Fruit fly (Drosophila melanogaster) whole organism, embryonic: Measurements from ENCODE around the gene Mfap1.
A peak's percentile ranks its signal among the peaks of the same experiment; 100 is the strongest.

Experiments
- Adf1 ChIP-seq: fragments of 200-800 bp; sonication (Bioruptor generic); IDR thresholded peaks from 2 replicates; pipeline ENCODE4 v1.3.6; 2022; ENCODE audit warnings: missing biosample characterization, missing genetic modification characterization
- Antp ChIP-seq: fragments of 200-800 bp; sonication (Bioruptor generic); optimal IDR thresholded peaks from 3 replicates; lab custom pipeline; 2016; ENCODE audit warnings: missing biosample characterization, missing genetic modification characterization
- Asciz ChIP-seq: fragments of 200-800 bp; sonication (Bioruptor generic); optimal IDR thresholded peaks from 2 replicates; lab custom pipeline; 2017; ENCODE audit warnings: missing biosample characterization, mild to moderate bottlenecking, missing genetic modification characterization, missing genetic modification reagents
- Atf-2 ChIP-seq: fragments of 200-800 bp; sonication (Bioruptor generic); optimal IDR thresholded peaks from 2 replicates; lab custom pipeline; 2016; ENCODE audit warnings: missing biosample characterization, missing genetic modification characterization
- BtbVII ChIP-seq: fragments of 200-800 bp; sonication (Bioruptor generic); optimal IDR thresholded peaks from 3 replicates; lab custom pipeline; 2017; ENCODE audit warnings: missing biosample characterization, mild to moderate bottlenecking, missing genetic modification characterization
- CG1024 ChIP-seq: fragments of 200-800 bp; sonication (Bioruptor generic); IDR thresholded peaks from 2 replicates; pipeline ENCODE4 v1.3.6; 2022; ENCODE audit warnings: missing biosample characterization, missing genetic modification characterization
- CG12769 ChIP-seq: fragments of 200-800 bp; sonication (Bioruptor generic); optimal IDR thresholded peaks from 2 replicates; lab custom pipeline; 2019; ENCODE audit warnings: missing biosample characterization, mild to moderate bottlenecking, missing genetic modification characterization, moderate library complexity
- CG13123 ChIP-seq: fragments of 200-800 bp; sonication (Bioruptor generic); optimal IDR thresholded peaks from 2 replicates; lab custom pipeline; 2016; ENCODE audit warnings: missing biosample characterization, missing genetic modification characterization
- CG13424 ChIP-seq: fragments of 200-800 bp; sonication (Bioruptor generic); optimal IDR thresholded peaks from 2 replicates; lab custom pipeline; 2019; ENCODE audit warnings: missing biosample characterization, mild to moderate bottlenecking, missing genetic modification characterization, moderate library complexity
- CG14667 ChIP-seq: fragments of 200-800 bp; sonication (Bioruptor generic); IDR thresholded peaks from 2 replicates; pipeline ENCODE4 v1.3.6; 2022; ENCODE audit warnings: missing biosample characterization, missing genetic modification characterization
- CG18764 ChIP-seq: fragments of 200-800 bp; sonication (Bioruptor generic); optimal IDR thresholded peaks from 3 replicates; lab custom pipeline; 2016; ENCODE audit warnings: missing biosample characterization, missing genetic modification characterization
- CG32772 ChIP-seq: fragments of 200-800 bp; sonication (Bioruptor generic); IDR thresholded peaks from 2 replicates; pipeline ENCODE4 v1.3.6; 2022; ENCODE audit warnings: missing biosample characterization, missing genetic modification characterization
- CG3281 ChIP-seq: fragments of 200-800 bp; sonication (Bioruptor generic); optimal IDR thresholded peaks from 3 replicates; lab custom pipeline; 2017; ENCODE audit warnings: missing biosample characterization, mild to moderate bottlenecking, missing genetic modification characterization
- CG4820 ChIP-seq: fragments of 200-800 bp; sonication (Bioruptor generic); optimal IDR thresholded peaks from 3 replicates; lab custom pipeline; 2016; ENCODE audit warnings: missing biosample characterization, missing genetic modification characterization
- CG4854 ChIP-seq: fragments of 200-800 bp; sonication (Bioruptor generic); optimal IDR thresholded peaks from 2 replicates; lab custom pipeline; 2016; ENCODE audit warnings: missing biosample characterization, missing genetic modification characterization, inconsistent platforms
- CG5245 ChIP-seq: fragments of 200-800 bp; sonication (Bioruptor generic); optimal IDR thresholded peaks from 3 replicates; lab custom pipeline; 2016; ENCODE audit warnings: missing biosample characterization, missing genetic modification characterization
- CG6272 ChIP-seq: fragments of 200-800 bp; sonication (Bioruptor generic); IDR thresholded peaks from 2 replicates; pipeline ENCODE4 v1.3.6; 2022; ENCODE audit warnings: missing biosample characterization, missing genetic modification characterization
- CG6689 ChIP-seq: fragments of 200-800 bp; sonication (Bioruptor generic); IDR thresholded peaks from 2 replicates; pipeline ENCODE4 v1.3.6; 2022; ENCODE audit warnings: missing biosample characterization, missing genetic modification characterization
- CG7357 ChIP-seq: fragments of 200-800 bp; sonication (Bioruptor generic); IDR thresholded peaks from 3 replicates; pipeline ENCODE4 v1.3.6; 2022; ENCODE audit warnings: missing biosample characterization, missing genetic modification characterization
- CG9727 ChIP-seq: fragments of 200-800 bp; sonication (Bioruptor generic); optimal IDR thresholded peaks from 3 replicates; lab custom pipeline; 2017; ENCODE audit warnings: missing biosample characterization, mild to moderate bottlenecking, missing genetic modification characterization
- CG9932 ChIP-seq: fragments of 200-800 bp; sonication (Bioruptor generic); IDR thresholded peaks from 2 replicates; pipeline ENCODE4 v1.3.6; 2022; ENCODE audit warnings: missing biosample characterization, missing genetic modification characterization
- Dad ChIP-seq: fragments of 200-800 bp; sonication (Bioruptor generic); optimal IDR thresholded peaks from 3 replicates; lab custom pipeline; 2016; ENCODE audit warnings: missing biosample characterization, missing genetic modification characterization
- Dfd ChIP-seq, 2 experiments: fragments of >200 bp; optimal IDR thresholded peaks; 2 replicates each; lab custom pipeline; 2017; ENCODE audit warnings: missing biosample characterization in 2 of 2, missing genetic modification characterization in 2 of 2
- Elba2 ChIP-seq: fragments of 200-800 bp; sonication (Bioruptor generic); optimal IDR thresholded peaks from 3 replicates; lab custom pipeline; 2016; ENCODE audit warnings: missing biosample characterization, missing genetic modification characterization
- Ets65A ChIP-seq: fragments of 200-800 bp; sonication (Bioruptor generic); peaks from one replicate; lab custom pipeline; 2016; ENCODE audit warnings: missing biosample characterization, missing genetic modification characterization
- Mes4 ChIP-seq: fragments of 200-800 bp; sonication (Bioruptor generic); optimal IDR thresholded peaks from 2 replicates; lab custom pipeline; 2016; ENCODE audit warnings: missing biosample characterization, missing genetic modification characterization
- Mrtf ChIP-seq: fragments of 200-800 bp; sonication (Bioruptor generic); IDR thresholded peaks from 3 replicates; pipeline ENCODE4 v1.3.6; 2022; ENCODE audit warnings: missing biosample characterization, missing genetic modification characterization
- NK7.1 ChIP-seq: fragments of 200-800 bp; sonication (Bioruptor generic); optimal IDR thresholded peaks from 3 replicates; lab custom pipeline; 2016; ENCODE audit warnings: missing biosample characterization, missing genetic modification characterization
- Nf-YB ChIP-seq: fragments of 200-800 bp; sonication (Bioruptor generic); optimal IDR thresholded peaks from 3 replicates; lab custom pipeline; 2019; ENCODE audit warnings: missing biosample characterization, mild to moderate bottlenecking, missing genetic modification characterization, moderate library complexity
- Poxn ChIP-seq: fragments of 200-800 bp; sonication (Bioruptor generic); IDR thresholded peaks from 2 replicates; pipeline ENCODE4 v1.3.6; 2022; ENCODE audit warnings: missing biosample characterization, missing genetic modification characterization
- Sox102F ChIP-seq: fragments of 200-800 bp; sonication (Bioruptor generic); optimal IDR thresholded peaks from 2 replicates; lab custom pipeline; 2018; ENCODE audit warnings: missing biosample characterization, mild to moderate bottlenecking, missing genetic modification characterization, moderate library complexity
- Vsx1 ChIP-seq: fragments of 200-800 bp; sonication (Bioruptor generic); optimal IDR thresholded peaks from 2 replicates; lab custom pipeline; 2017; ENCODE audit warnings: missing biosample characterization, mild to moderate bottlenecking, missing genetic modification characterization, missing genetic modification reagents
- al ChIP-seq: fragments of 200-800 bp; sonication (Bioruptor generic); IDR thresholded peaks from 2 replicates; pipeline ENCODE4 v1.3.6; 2022; ENCODE audit warnings: missing biosample characterization, missing genetic modification characterization
- ase ChIP-seq: fragments of 200-800 bp; sonication (Bioruptor generic); IDR thresholded peaks from 3 replicates; pipeline ENCODE4 v1.3.6; 2022; ENCODE audit warnings: missing biosample characterization, missing genetic modification characterization
- bab2 ChIP-seq: fragments of 200-800 bp; sonication (Bioruptor generic); optimal IDR thresholded peaks from 2 replicates; lab custom pipeline; 2016; ENCODE audit warnings: missing biosample characterization, missing genetic modification characterization
- crp ChIP-seq, 2 experiments: fragments of 200-800 bp; sonication (Bioruptor generic); optimal IDR thresholded peaks; 2 replicates in 1 of 2; 3 replicates in 1 of 2; lab custom pipeline; 2017; ENCODE audit warnings: missing biosample characterization in 2 of 2, missing genetic modification characterization in 2 of 2, mild to moderate bottlenecking in 1 of 2, moderate library complexity in 1 of 2
- ewg ChIP-seq: fragments of 200-800 bp; sonication (Bioruptor generic); optimal IDR thresholded peaks from 3 replicates; lab custom pipeline; 2017; ENCODE audit warnings: mild to moderate bottlenecking, missing biosample characterization, missing genetic modification reagents, missing genetic modification characterization
- eyg ChIP-seq: fragments of 200-800 bp; sonication (Bioruptor generic); optimal IDR thresholded peaks from 3 replicates; lab custom pipeline; 2016; ENCODE audit warnings: missing biosample characterization, missing genetic modification characterization
- fd102C ChIP-seq: fragments of 200-800 bp; sonication (Bioruptor generic); optimal IDR thresholded peaks from 2 replicates; lab custom pipeline; 2018; ENCODE audit warnings: missing biosample characterization, mild to moderate bottlenecking, missing genetic modification characterization, moderate library complexity
- fu2 ChIP-seq: fragments of 200-800 bp; sonication (Bioruptor generic); optimal IDR thresholded peaks from 2 replicates; lab custom pipeline; 2016; ENCODE audit warnings: missing biosample characterization, missing genetic modification characterization
- gcm2 ChIP-seq: fragments of 200-800 bp; sonication (Bioruptor generic); optimal IDR thresholded peaks from 2 replicates; lab custom pipeline; 2016; ENCODE audit warnings: missing biosample characterization, missing genetic modification characterization
- grau ChIP-seq: fragments of 200-800 bp; optimal IDR thresholded peaks from 3 replicates; lab custom pipeline; 2019; ENCODE audit warnings: missing biosample characterization, mild to moderate bottlenecking, missing genetic modification characterization, moderate library complexity
- hkb ChIP-seq, 2 experiments: fragments of 200-800 bp in 1 of 2; fragments of >200 bp in 1 of 2; sonication (Bioruptor generic) in 1 of 2; IDR thresholded peaks in 1 of 2; optimal IDR thresholded peaks in 1 of 2; 2 replicates each; pipeline versions ENCODE4 v1.3.6 to Lab custom; 2017 to 2022; ENCODE audit warnings: missing biosample characterization in 1 of 2, missing genetic modification characterization in 1 of 2
- jigr1 ChIP-seq: fragments of 200-800 bp; sonication (Bioruptor generic); IDR thresholded peaks from 3 replicates; pipeline ENCODE4 v1.3.6; 2022; ENCODE audit warnings: missing biosample characterization, missing genetic modification characterization
- ken ChIP-seq: fragments of 200-800 bp; sonication (Bioruptor generic); IDR thresholded peaks from 3 replicates; pipeline ENCODE4 v1.3.6; 2022; ENCODE audit warnings: missing biosample characterization, missing genetic modification characterization
- kni ChIP-seq: fragments of 200-800 bp; sonication (Bioruptor generic); optimal IDR thresholded peaks from 3 replicates; lab custom pipeline; 2017; ENCODE audit warnings: mild to moderate bottlenecking, missing biosample characterization, missing genetic modification reagents, missing genetic modification characterization
- nom ChIP-seq: fragments of 200-800 bp; sonication (Bioruptor generic); optimal IDR thresholded peaks from 2 replicates; lab custom pipeline; 2017; ENCODE audit warnings: missing biosample characterization, missing genetic modification characterization, mild to moderate bottlenecking, moderate library complexity, missing genetic modification reagents
- slp2 ChIP-seq: fragments of 200-800 bp; sonication (Bioruptor generic); optimal IDR thresholded peaks from 2 replicates; lab custom pipeline; 2016; ENCODE audit warnings: missing biosample characterization, missing genetic modification characterization
- wek ChIP-seq: fragments of 200-800 bp; sonication (Bioruptor generic); optimal IDR thresholded peaks from 3 replicates; lab custom pipeline; 2018; ENCODE audit warnings: missing biosample characterization, mild to moderate bottlenecking, missing genetic modification characterization, moderate library complexity
- zen2 ChIP-seq: fragments of 200-800 bp; sonication (Bioruptor generic); IDR thresholded peaks from 3 replicates; pipeline ENCODE4 v1.3.6; 2022; ENCODE audit warnings: missing biosample characterization, missing genetic modification characterization; ENCODE audit not compliant: partially characterized antibody
- zfh1 ChIP-seq: fragments of 200-800 bp; sonication (Bioruptor generic); IDR thresholded peaks from 3 replicates; pipeline ENCODE4 v1.3.6; 2022; ENCODE audit warnings: missing biosample characterization, missing genetic modification characterization

Mfap1 gene

dm6 chr3L:1962964-1963363 lies 22.1 kb downstream of the Mfap1 start, which contains the start of gene SCOT (continued):
- TF ChIP-seq wek (GFP tag; lab: Kevin White, UChicago) (peak; percentile 27), Sox102F (GFP tag; lab: Kevin White, UChicago) (peak; percentile 85), Mrtf (GFP tag; lab: Robert Waterston, UW) (peak; percentile 66; the same call in 1 of the 3 replicates), ase (GFP tag; lab: Robert Waterston, UW) (peak; percentile 78), zfh1 (GFP tag; lab: Robert Waterston, UW) (peak; percentile 85), Mes4 (peak; percentile 56), Nf-YB (GFP tag; lab: Kevin White, UChicago) (no peak), ken (GFP tag; lab: Robert Waterston, UW) (peak; percentile 72; the same call in 2 of the 3 replicates), BtbVII (GFP tag; lab: Kevin White, UChicago) (peak; percentile 16), slp2 (GFP tag; lab: Kevin White, UChicago) (peak; percentile 29), CG9727 (GFP tag; lab: Kevin White, UChicago) (peak; percentile 36), Adf1 (GFP tag; lab: Robert Waterston, UW) (no peak), CG6272 (GFP tag; lab: Robert Waterston, UW) (peak; percentile 50; the same call in 1 of the 2 replicates), Asciz (GFP tag; lab: Kevin White, UChicago) (peak; percentile 31), CG4854 (GFP tag; lab: Kevin White, UChicago) (no peak), eyg (GFP tag; lab: Kevin White, UChicago) (peak; percentile 50), CG9932 (GFP tag; lab: Robert Waterston, UW) (peak; percentile 50; the same call in 1 of the 2 replicates), NK7.1 (peak; percentile 3), ewg (GFP tag; lab: Kevin White, UChicago) (peak; percentile 45), Atf-2 (GFP tag; lab: Kevin White, UChicago) (peak; percentile 47), kni (GFP tag; lab: Kevin White, UChicago) (no peak), fu2 (peak; percentile 51), nom (peak; percentile 81), grau (peak; percentile 95), CG14667 (GFP tag; lab: Robert Waterston, UW) (peak; percentile 71), Antp (GFP tag; lab: Kevin White, UChicago) (peak; percentile 41), Dfd (GFP tag; optimal IDR thresholded peaks at IDR 0.05; lab: Kevin White, UChicago) (no peak), CG32772 (peak; percentile 80), CG1024 (GFP tag; lab: Robert Waterston, UW) (peak; percentile 66), hkb (optimal IDR thresholded peaks at IDR 0.05; lab: Kevin White, UChicago) (no peak), hkb (GFP tag; IDR thresholded peaks at IDR 0.05; lab: Robert Waterston, UW) (peak; percentile 85), CG13424 (tag; lab: Kevin White, UChicago) (peak; percentile 82), gcm2 (GFP tag; lab: Kevin White, UChicago) (peak; percentile 7), crp (GFP tag; optimal IDR thresholded peaks at IDR 0.05; lab: Kevin White, UChicago) (no peak), CG18764 (peak; percentile 12), zen2 (GFP tag; lab: Robert Waterston, UW) (no peak), fd102C (GFP tag; lab: Kevin White, UChicago) (no peak), Vsx1 (GFP tag; lab: Kevin White, UChicago) (no peak), jigr1 (GFP tag; lab: Robert Waterston, UW) (peak; percentile 30; the same call in 1 of the 3 replicates), CG3281 (GFP tag; lab: Kevin White, UChicago) (no peak), CG4820 (GFP tag; lab: Kevin White, UChicago) (peak; percentile 50), CG7357 (GFP tag; lab: Robert Waterston, UW) (peak; percentile 68; the same call in 2 of the 3 replicates), CG13123 (GFP tag; lab: Kevin White, UChicago) (no peak), Poxn (GFP tag; lab: Robert Waterston, UW) (0 out of 2 replicates have a peak, but pooled peaks have one; percentile 11), Dad (GFP tag; lab: Kevin White, UChicago) (peak; percentile 39), CG12769 (tag; lab: Kevin White, UChicago) (no peak), Ets65A (peak; percentile 85), CG6689 (GFP tag; lab: Robert Waterston, UW) (peak; percentile 85), bab2 (GFP tag; lab: Kevin White, UChicago) (peak; percentile 56), CG5245 (GFP tag; lab: Kevin White, UChicago) (peak; percentile 40), al (GFP tag; lab: Robert Waterston, UW) (peak; percentile 43; the same call in 1 of the 2 replicates), Elba2 (peak; percentile 25)
